Fruit fly (Drosophila melanogaster): ENCODE results near the gene Nmt.

dm6 chr3L:8165436-8165835 is 12.8 kb downstream of the Nmt start, which contains the start of gene CG13675:
- TF ChIP-seq h (optimal IDR thresholded peaks at IDR 0.05) (no peak), psq (optimal IDR thresholded peaks at IDR 0.05) (no peak)

All from Kc167 (cell line).